Fruit fly (Drosophila melanogaster) whole organism, wandering third instar larva: ENCODE results near the gene asun.

ENCODE experiments used
- Dif ChIP-seq: fragments of 200-275, 200-300 bp; sonication (Bioruptor generic); optimal IDR thresholded peaks from 2 replicates; lab custom pipeline; 2018; ENCODE audit warnings: missing biosample characterization, missing genetic modification characterization; ENCODE audit not compliant: partially characterized antibody
- GATAd ChIP-seq: sonication (Bioruptor generic); optimal IDR thresholded peaks from 2 replicates; lab custom pipeline; 2016; ENCODE audit warnings: missing biosample characterization, missing genetic modification characterization
- Hr78 ChIP-seq: fragments of >200 bp; optimal IDR thresholded peaks from 2 replicates; lab custom pipeline; 2017; ENCODE audit warnings: missing biosample characterization, missing genetic modification characterization
- OdsH ChIP-seq: fragments of 200-800 bp; sonication (Bioruptor generic); optimal IDR thresholded peaks from 2 replicates; lab custom pipeline; 2016; ENCODE audit warnings: missing biosample characterization, mild to moderate bottlenecking, missing genetic modification characterization
- br ChIP-seq: fragments of 200-800 bp; sonication (Bioruptor generic); optimal IDR thresholded peaks from 2 replicates; lab custom pipeline; 2016; ENCODE audit warnings: missing biosample characterization, missing genetic modification characterization
- dmrt93B ChIP-seq: fragments of 200-800 bp; sonication (Bioruptor generic); optimal IDR thresholded peaks from 2 replicates; lab custom pipeline; 2018; ENCODE audit warnings: missing biosample characterization, mild to moderate bottlenecking, missing genetic modification characterization
- lola ChIP-seq: fragments of >200 bp; optimal IDR thresholded peaks from 2 replicates; lab custom pipeline; 2017; ENCODE audit warnings: missing biosample characterization, missing genetic modification characterization
- psq ChIP-seq: fragments of 200-800 bp; sonication (Bioruptor generic); optimal IDR thresholded peaks from 3 replicates; lab custom pipeline; 2017; ENCODE audit warnings: missing biosample characterization, mild to moderate bottlenecking, missing genetic modification characterization, moderate library complexity

- TF ChIP-seq psq (GFP tag; lab: Kevin White, UChicago) (no peak), br (no peak), lola (GFP tag; lab: Kevin White, UChicago) (no peak), Dif (GFP tag; lab: Kevin White, UChicago) (no peak), GATAd (GFP tag; lab: Kevin White, UChicago) (no peak), dmrt93B (no peak), Hr78 (no peak), OdsH (no peak)
Observed at dm6 chr3R:16256135-16256534, 7.9 kb upstream of the asun start.
